Fruit fly (Drosophila melanogaster): Measurements from ENCODE around the gene Ir7g.

The Ir7g gene

dm6 chrX:7884360-7884759 is at the start of gene Ir7g:
Gene Ir7g (plus strand): TSS chrX:7884660.
- TF ChIP-seq h (optimal IDR thresholded peaks at IDR 0.05) (no peak), Sin3A (optimal IDR thresholded peaks at IDR 0.05) (no peak), ttk (optimal IDR thresholded peaks at IDR 0.05) (no peak), insv (optimal IDR thresholded peaks at IDR 0.05) (no peak), Myc (optimal IDR thresholded peaks at IDR 0.05) (no peak), psq (optimal IDR thresholded peaks at IDR 0.05) (no peak)

DNA sequence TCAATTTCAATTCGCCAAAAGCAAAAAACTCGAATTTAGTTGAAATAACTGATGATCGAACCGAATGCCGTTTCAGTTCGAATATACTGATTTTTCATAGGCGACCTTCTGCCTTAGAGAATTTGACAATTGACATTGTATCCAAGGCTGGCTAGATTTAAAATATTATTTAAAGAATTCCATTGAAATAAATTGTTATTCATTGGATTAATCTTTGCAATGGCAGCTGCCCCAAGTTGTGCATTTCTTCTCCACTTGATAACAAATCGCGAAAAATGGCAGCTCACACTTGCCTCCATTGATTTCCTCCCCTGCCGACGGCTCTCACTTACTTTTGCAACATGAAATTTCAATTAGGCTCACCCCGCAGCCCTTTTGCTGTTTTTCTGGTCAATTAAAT is 30.3 kb upstream of the Ir7g start, which contains the start of gene CG10920:
TSS of gene CG10920 (minus strand) at position 101 of the 400 bp plus-strand sequence.
- TF ChIP-seq ttk (optimal IDR thresholded peaks at IDR 0.05) (no peak), Myc (optimal IDR thresholded peaks at IDR 0.05) (no peak), insv (optimal IDR thresholded peaks at IDR 0.05) (no peak), h (optimal IDR thresholded peaks at IDR 0.05) (no peak), psq (optimal IDR thresholded peaks at IDR 0.05) (no peak), Sin3A (optimal IDR thresholded peaks at IDR 0.05) (no peak)

dm6 chrX:7857873-7858272 is 26.6 kb upstream of the Ir7g start, which contains the start of gene CG1409:
Gene CG1409 (plus strand): TSS chrX:7858173.
- TF ChIP-seq ttk (optimal IDR thresholded peaks at IDR 0.05) (no peak), h (optimal IDR thresholded peaks at IDR 0.05) (no peak), psq (optimal IDR thresholded peaks at IDR 0.05) (no peak), Myc (optimal IDR thresholded peaks at IDR 0.05) (no peak), Sin3A (optimal IDR thresholded peaks at IDR 0.05) (no peak), insv (optimal IDR thresholded peaks at IDR 0.05) (no peak)

DNA sequence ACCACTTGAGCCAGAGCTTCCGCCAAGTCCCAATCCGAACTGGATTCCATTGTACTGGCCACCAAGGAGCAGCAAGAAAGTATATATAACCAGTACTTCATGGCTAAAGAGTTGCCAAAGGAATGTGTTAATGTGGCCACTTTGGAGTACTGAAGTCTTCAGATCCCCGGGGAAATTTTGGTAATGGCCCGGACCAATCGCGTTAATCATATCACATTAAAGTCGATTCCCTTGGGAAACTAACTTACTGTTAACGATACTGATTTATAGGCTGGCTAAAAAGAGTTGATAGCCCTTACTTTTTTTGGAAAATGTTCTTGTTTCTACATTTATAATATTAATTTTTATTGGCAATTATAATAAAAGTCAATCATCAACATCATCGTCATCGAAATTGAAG is 17.6 kb upstream of the Ir7g start, which contains the start of gene Ir7b:
TSS of gene Ir7b (minus strand) at position 101 of the 400 bp plus-strand sequence.
- TF ChIP-seq psq (optimal IDR thresholded peaks at IDR 0.05) (no peak), h (optimal IDR thresholded peaks at IDR 0.05) (no peak), Sin3A (optimal IDR thresholded peaks at IDR 0.05) (no peak), ttk (optimal IDR thresholded peaks at IDR 0.05) (no peak), insv (optimal IDR thresholded peaks at IDR 0.05) (no peak), Myc (optimal IDR thresholded peaks at IDR 0.05) (no peak)

DNA sequence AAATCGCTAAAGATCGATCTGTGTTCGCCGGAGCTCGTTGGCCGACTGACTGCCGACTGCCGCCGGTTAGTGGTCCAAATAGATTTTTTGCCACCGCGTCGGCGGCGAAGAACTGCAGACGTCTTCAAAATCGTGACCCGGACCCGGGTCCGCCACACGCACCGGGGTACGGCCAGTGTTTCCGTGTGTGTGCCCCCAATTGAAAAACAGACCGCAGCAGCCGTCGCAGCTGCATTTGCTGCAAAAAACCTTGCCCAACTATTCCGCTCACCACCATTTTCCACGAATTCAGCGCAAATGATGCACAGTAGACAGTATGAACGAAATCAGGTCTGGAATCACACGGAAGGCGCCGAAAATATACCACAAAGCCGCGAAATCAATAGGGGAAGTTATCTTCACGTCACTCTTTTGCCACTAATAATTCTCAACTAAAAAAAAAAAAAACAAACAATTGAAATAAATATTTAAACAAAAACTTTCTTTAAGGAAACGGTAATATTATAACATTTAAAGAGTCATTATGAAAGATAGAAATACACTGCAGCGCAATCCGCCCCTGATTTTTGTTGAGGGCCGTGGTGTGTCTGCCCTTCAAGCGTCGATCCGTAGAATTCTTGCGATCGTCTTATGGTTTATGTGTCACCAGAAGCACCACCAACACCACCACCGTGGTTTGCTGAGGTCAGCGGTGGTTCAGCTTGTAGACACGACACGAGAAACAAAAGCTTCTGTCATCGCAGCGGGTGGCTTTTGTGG is 11.1 kb upstream of the Ir7g start, which contains the start of gene dec:
TSS of gene dec (minus strand) at position 51 of the 759 bp plus-strand sequence.
- TF ChIP-seq psq (optimal IDR thresholded peaks at IDR 0.05): no peak
- no peak for TF ChIP-seq Myc (optimal IDR thresholded peaks at IDR 0.05)
- no peak for TF ChIP-seq ttk (optimal IDR thresholded peaks at IDR 0.05)
- TF ChIP-seq insv (optimal IDR thresholded peaks at IDR 0.05): no peak
- TF ChIP-seq Sin3A (optimal IDR thresholded peaks at IDR 0.05): no peak
- TF ChIP-seq h (optimal IDR thresholded peaks at IDR 0.05): no peak

- no peak for TF ChIP-seq Myc (optimal IDR thresholded peaks at IDR 0.05)
- no peak for TF ChIP-seq psq (optimal IDR thresholded peaks at IDR 0.05)
- TF ChIP-seq Sin3A (optimal IDR thresholded peaks at IDR 0.05): no peak
- TF ChIP-seq h (optimal IDR thresholded peaks at IDR 0.05): no peak
- TF ChIP-seq ttk (optimal IDR thresholded peaks at IDR 0.05): no peak
- no peak for TF ChIP-seq insv (optimal IDR thresholded peaks at IDR 0.05)
Observed at dm6 chrX:7874094-7874493, 10.4 kb upstream of the Ir7g start, which contains the start of gene Ir7c. Gene Ir7c (plus strand): TSS chrX:7874394.

- TF ChIP-seq h (optimal IDR thresholded peaks at IDR 0.05) (no peak), psq (optimal IDR thresholded peaks at IDR 0.05) (no peak), Sin3A (optimal IDR thresholded peaks at IDR 0.05) (no peak), ttk (optimal IDR thresholded peaks at IDR 0.05) (no peak), Myc (optimal IDR thresholded peaks at IDR 0.05) (no peak), insv (optimal IDR thresholded peaks at IDR 0.05) (no peak)
Observed at dm6 chrX:7878736-7879135, 5.7 kb upstream of the Ir7g start, which contains the start of gene Ir7d. Gene Ir7d (minus strand): TSS chrX:7878836.

- no peak for TF ChIP-seq insv (optimal IDR thresholded peaks at IDR 0.05)
- no peak for TF ChIP-seq Sin3A (optimal IDR thresholded peaks at IDR 0.05)
- no peak for TF ChIP-seq Myc (optimal IDR thresholded peaks at IDR 0.05)
- no peak for TF ChIP-seq ttk (optimal IDR thresholded peaks at IDR 0.05)
Observed at dm6 chrX:7881579-7881978, 2.9 kb upstream of the Ir7g start, which contains the start of gene Ir7e. Gene Ir7e (minus strand): TSS chrX:7881679.

DNA sequence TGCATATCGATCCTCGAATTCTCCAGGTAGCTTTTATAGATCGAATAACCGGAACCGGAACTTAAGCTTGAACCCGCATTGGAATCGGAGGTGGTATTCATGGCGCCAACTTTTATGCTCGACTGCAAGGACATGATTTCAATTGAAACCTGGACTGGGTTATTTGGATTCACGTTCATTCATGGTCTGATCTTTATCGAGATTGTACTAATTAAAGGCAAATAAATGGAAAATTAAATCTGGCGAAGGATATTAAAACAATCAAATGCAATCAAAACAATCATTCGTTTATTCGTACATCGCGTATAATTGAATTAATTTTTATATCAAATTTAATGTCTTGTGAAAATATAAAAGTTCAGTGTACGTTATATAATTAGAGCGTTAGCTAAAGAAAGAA is 534 bp upstream of the Ir7g start, which contains the start of gene Ir7f:
TSS of gene Ir7f (minus strand) at position 101 of the 400 bp plus-strand sequence.
- TF ChIP-seq Sin3A (optimal IDR thresholded peaks at IDR 0.05) (no peak), h (optimal IDR thresholded peaks at IDR 0.05) (no peak), insv (optimal IDR thresholded peaks at IDR 0.05) (no peak), ttk (optimal IDR thresholded peaks at IDR 0.05) (no peak), psq (optimal IDR thresholded peaks at IDR 0.05) (no peak), Myc (optimal IDR thresholded peaks at IDR 0.05) (no peak)

DNA sequence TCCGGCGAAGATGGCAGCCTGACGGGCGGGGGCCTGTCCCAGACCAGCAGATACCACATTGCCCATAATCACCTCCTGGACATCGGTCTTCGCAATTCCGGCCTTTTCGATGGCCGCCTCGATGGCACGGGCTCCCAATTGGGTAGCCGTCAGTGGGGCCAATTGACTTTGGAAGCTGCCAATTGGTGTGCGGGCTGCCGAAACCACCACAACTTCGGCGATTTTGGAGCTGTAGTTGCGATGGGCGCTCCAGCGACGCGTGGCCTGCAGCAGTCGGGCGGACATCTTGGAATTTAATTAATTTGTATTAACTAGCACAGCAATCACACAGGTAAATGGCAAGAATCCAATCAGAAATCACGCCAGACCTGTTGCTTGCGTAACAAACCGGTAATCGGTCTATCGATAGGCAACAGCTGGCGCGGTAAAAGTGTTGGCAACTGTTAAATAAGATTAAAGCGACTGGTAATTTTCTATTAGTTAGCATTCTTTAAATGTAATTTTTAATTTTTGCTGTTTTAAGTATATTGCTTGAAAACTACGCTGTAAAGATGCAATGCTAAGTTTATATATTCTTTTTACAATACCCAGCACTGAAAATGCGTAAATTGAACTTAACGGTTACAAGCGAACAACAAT is 4.0 kb downstream of the Ir7g start, which contains the start of gene Acat1:
TSS of gene Acat1 (minus strand) at position 400 of the 639 bp plus-strand sequence.
- TF ChIP-seq h (optimal IDR thresholded peaks at IDR 0.05): no peak
- TF ChIP-seq insv (optimal IDR thresholded peaks at IDR 0.05): no peak
- no peak for TF ChIP-seq Myc (optimal IDR thresholded peaks at IDR 0.05)
- TF ChIP-seq ttk (optimal IDR thresholded peaks at IDR 0.05): no peak
- TF ChIP-seq psq (optimal IDR thresholded peaks at IDR 0.05): no peak

- no peak for TF ChIP-seq Sin3A (optimal IDR thresholded peaks at IDR 0.05)
- TF ChIP-seq psq (optimal IDR thresholded peaks at IDR 0.05): no peak
- no peak for TF ChIP-seq ttk (optimal IDR thresholded peaks at IDR 0.05)
- TF ChIP-seq insv (optimal IDR thresholded peaks at IDR 0.05): no peak
- TF ChIP-seq h (optimal IDR thresholded peaks at IDR 0.05): no peak
- TF ChIP-seq Myc (optimal IDR thresholded peaks at IDR 0.05): no peak
Observed at dm6 chrX:7891596-7892538, 7.4 kb downstream of the Ir7g start, which contains the start of gene Nek2. Gene Nek2 (minus strand): TSS chrX:7891646.
